Fruit fly (Drosophila melanogaster) whole organism, prepupa: ENCODE results near the gene Setx.

ENCODE experiments used
- Blimp-1 ChIP-seq: fragments of 200-800 bp; sonication (Bioruptor generic); optimal IDR thresholded peaks from 3 replicates; lab custom pipeline; 2017; ENCODE audit warnings: missing biosample characterization, missing genetic modification characterization, mild to moderate bottlenecking, moderate library complexity, missing genetic modification reagents
- CG10631 ChIP-seq: fragments of 200-800 bp; sonication (Bioruptor generic); optimal IDR thresholded peaks from 2 replicates; lab custom pipeline; 2016; ENCODE audit warnings: missing biosample characterization, missing genetic modification characterization
- CG10669 ChIP-seq: fragments of 200-800 bp; sonication (Bioruptor generic); optimal IDR thresholded peaks from 3 replicates; lab custom pipeline; 2018; ENCODE audit warnings: missing biosample characterization, mild to moderate bottlenecking, missing genetic modification characterization, moderate library complexity
- CG11294 ChIP-seq: fragments of 200-800 bp; sonication (Bioruptor generic); IDR thresholded peaks from 2 replicates; pipeline ENCODE4 v1.3.6; 2022; ENCODE audit warnings: missing biosample characterization, missing genetic modification characterization
- CG11762 ChIP-seq: fragments of 200-800 bp; sonication (Bioruptor generic); optimal IDR thresholded peaks from 3 replicates; lab custom pipeline; 2016; ENCODE audit warnings: missing biosample characterization, missing genetic modification characterization; ENCODE audit not compliant: insufficient read depth
- CG11902 ChIP-seq: fragments of 200-800 bp; sonication (Bioruptor generic); optimal IDR thresholded peaks from 3 replicates; lab custom pipeline; 2016; ENCODE audit warnings: missing biosample characterization, missing genetic modification characterization
- CG15336 ChIP-seq: fragments of 200-800 bp; sonication (Bioruptor generic); IDR thresholded peaks from 2 replicates; pipeline ENCODE4 v1.3.6; 2022; ENCODE audit warnings: missing biosample characterization, missing genetic modification characterization
- CG1621 ChIP-seq: fragments of 200-800 bp; sonication (Bioruptor generic); optimal IDR thresholded peaks from 3 replicates; lab custom pipeline; 2018; ENCODE audit warnings: missing biosample characterization, mild to moderate bottlenecking, missing genetic modification characterization
- CG16779 ChIP-seq: fragments of 200-800 bp; sonication (Bioruptor generic); optimal IDR thresholded peaks from 3 replicates; lab custom pipeline; 2017; ENCODE audit warnings: missing biosample characterization, mild to moderate bottlenecking, missing genetic modification characterization
- CG31627 ChIP-seq: fragments of 200-800 bp; sonication (Bioruptor generic); optimal IDR thresholded peaks from 3 replicates; lab custom pipeline; 2016; ENCODE audit warnings: missing biosample characterization, missing genetic modification characterization
- CG32006 ChIP-seq: fragments of 200-800 bp; sonication (Bioruptor generic); optimal IDR thresholded peaks from 3 replicates; lab custom pipeline; 2017; ENCODE audit warnings: missing biosample characterization, mild to moderate bottlenecking, missing genetic modification characterization
- CG34406 ChIP-seq: fragments of 200-800 bp; sonication (Bioruptor generic); optimal IDR thresholded peaks from 3 replicates; lab custom pipeline; 2016; ENCODE audit warnings: missing biosample characterization, missing genetic modification characterization
- CG3919 ChIP-seq: fragments of 200-800 bp; sonication (Bioruptor generic); optimal IDR thresholded peaks from 3 replicates; lab custom pipeline; 2016; ENCODE audit warnings: missing biosample characterization, missing genetic modification characterization
- CG4318 ChIP-seq: fragments of 200-800 bp; sonication (Bioruptor generic); optimal IDR thresholded peaks from 3 replicates; lab custom pipeline; 2017; ENCODE audit warnings: missing biosample characterization, mild to moderate bottlenecking, missing genetic modification characterization
- CG6163 ChIP-seq: fragments of 200-800 bp; sonication (Bioruptor generic); IDR thresholded peaks from 3 replicates; pipeline ENCODE4 v1.3.6; 2022; ENCODE audit warnings: missing biosample characterization, missing genetic modification characterization
- CG6276 ChIP-seq: fragments of 200-800 bp; sonication (Bioruptor generic); optimal IDR thresholded peaks from 2 replicates; lab custom pipeline; 2017; ENCODE audit warnings: missing biosample characterization, mild to moderate bottlenecking, missing genetic modification characterization
- CG6808 ChIP-seq: fragments of 200-800 bp; sonication (Bioruptor generic); optimal IDR thresholded peaks from 3 replicates; lab custom pipeline; 2017; ENCODE audit warnings: missing biosample characterization, missing genetic modification characterization, mild to moderate bottlenecking, moderate library complexity, missing genetic modification reagents
- CG7368 ChIP-seq: fragments of 200-800 bp; sonication (Bioruptor generic); optimal IDR thresholded peaks from 3 replicates; lab custom pipeline; 2016; ENCODE audit warnings: missing biosample characterization, missing genetic modification characterization
- CG8119 ChIP-seq: fragments of 200-800 bp; sonication (Bioruptor generic); IDR thresholded peaks from 3 replicates; pipeline ENCODE4 v1.3.6; 2022; ENCODE audit warnings: missing biosample characterization, missing genetic modification characterization
- CG8632 ChIP-seq: fragments of 200-800 bp; sonication (Bioruptor generic); optimal IDR thresholded peaks from 3 replicates; lab custom pipeline; 2016; ENCODE audit warnings: missing biosample characterization, missing genetic modification characterization
- Eip78C ChIP-seq: fragments of 200-800 bp; sonication (Bioruptor generic); peaks from one replicate; lab custom pipeline; 2016; ENCODE audit warnings: missing biosample characterization, missing genetic modification characterization
- Ets96B ChIP-seq: fragments of 200-800 bp; optimal IDR thresholded peaks from 2 replicates; lab custom pipeline; 2019; ENCODE audit warnings: missing biosample characterization, mild to moderate bottlenecking, missing genetic modification characterization, moderate library complexity
- Gug ChIP-seq: fragments of 200-800 bp; sonication (Bioruptor generic); IDR thresholded peaks from 2 replicates; pipeline ENCODE4 v1.3.6; 2022; ENCODE audit warnings: missing biosample characterization, missing genetic modification characterization
- Hr38 ChIP-seq: sonication (Bioruptor generic); optimal IDR thresholded peaks from 2 replicates; lab custom pipeline; 2016; ENCODE audit warnings: missing biosample characterization, missing genetic modification characterization
- Hr39 ChIP-seq: fragments of 200-800 bp; sonication (Bioruptor generic); optimal IDR thresholded peaks from 2 replicates; lab custom pipeline; 2016; ENCODE audit warnings: missing biosample characterization, missing genetic modification characterization
- Hr4 ChIP-seq: fragments of 200-800 bp; sonication (Bioruptor generic); optimal IDR thresholded peaks from 3 replicates; lab custom pipeline; 2016; ENCODE audit warnings: missing biosample characterization, missing genetic modification characterization
- Lpt ChIP-seq: fragments of 200-800 bp; sonication (Bioruptor generic); optimal IDR thresholded peaks from 3 replicates; lab custom pipeline; 2016; ENCODE audit warnings: missing biosample characterization, missing genetic modification characterization
- Met ChIP-seq: fragments of 200-800 bp; sonication (Bioruptor generic); optimal IDR thresholded peaks from 3 replicates; lab custom pipeline; 2016; ENCODE audit warnings: missing biosample characterization, missing genetic modification characterization
- OdsH ChIP-seq: fragments of 200-800 bp; sonication (Bioruptor generic); optimal IDR thresholded peaks from 3 replicates; lab custom pipeline; 2016; ENCODE audit warnings: missing biosample characterization, missing genetic modification characterization
- Smox ChIP-seq: fragments of 200-800 bp; sonication (Bioruptor generic); optimal IDR thresholded peaks from 3 replicates; lab custom pipeline; 2016; ENCODE audit warnings: missing biosample characterization, missing genetic modification characterization
- Sox102F ChIP-seq: fragments of 200-800 bp; sonication (Bioruptor generic); optimal IDR thresholded peaks from 2 replicates; lab custom pipeline; 2016; ENCODE audit warnings: missing biosample characterization, mild to moderate bottlenecking, missing genetic modification characterization
- Sox15 ChIP-seq: fragments of 200-800 bp; sonication (Bioruptor generic); optimal IDR thresholded peaks from 3 replicates; lab custom pipeline; 2016; ENCODE audit warnings: missing biosample characterization, missing genetic modification characterization
- achi ChIP-seq: fragments of 200-800 bp; sonication (Bioruptor generic); optimal IDR thresholded peaks from 3 replicates; lab custom pipeline; 2016; ENCODE audit warnings: missing biosample characterization, missing genetic modification characterization
- cyc ChIP-seq: fragments of 200-800 bp; sonication (Bioruptor generic); optimal IDR thresholded peaks from 3 replicates; lab custom pipeline; 2016; ENCODE audit warnings: missing biosample characterization, missing genetic modification characterization
- dac ChIP-seq: fragments of 200-800 bp; sonication (Bioruptor generic); optimal IDR thresholded peaks from 2 replicates; lab custom pipeline; 2017; ENCODE audit warnings: missing biosample characterization, mild to moderate bottlenecking, missing genetic modification characterization
- dsx ChIP-seq: fragments of 200-800 bp; optimal IDR thresholded peaks from 3 replicates; lab custom pipeline; 2019; ENCODE audit warnings: missing biosample characterization, mild to moderate bottlenecking, missing genetic modification characterization, moderate library complexity; ENCODE audit not compliant: poor library complexity, severe bottlenecking
- esn ChIP-seq: fragments of 200-800 bp; sonication (Bioruptor generic); optimal IDR thresholded peaks from 2 replicates; lab custom pipeline; 2016; ENCODE audit warnings: missing biosample characterization, mild to moderate bottlenecking, missing genetic modification characterization, moderate library complexity
- fd59A ChIP-seq: fragments of 200-800 bp; sonication (Bioruptor generic); optimal IDR thresholded peaks from 2 replicates; lab custom pipeline; 2017; ENCODE audit warnings: missing biosample characterization, mild to moderate bottlenecking, missing genetic modification characterization, missing genetic modification reagents
- fd85E ChIP-seq: fragments of 200-800 bp; sonication (Bioruptor generic); optimal IDR thresholded peaks from 3 replicates; lab custom pipeline; 2016; ENCODE audit warnings: missing biosample characterization, missing genetic modification characterization
- fkh ChIP-seq: fragments of 200-800 bp; sonication (Bioruptor generic); optimal IDR thresholded peaks from 3 replicates; lab custom pipeline; 2017; ENCODE audit warnings: missing biosample characterization, mild to moderate bottlenecking, missing genetic modification characterization, moderate library complexity
- lz ChIP-seq: fragments of 200-800 bp; sonication (Bioruptor generic); optimal IDR thresholded peaks from 3 replicates; lab custom pipeline; 2016; ENCODE audit warnings: missing biosample characterization, missing genetic modification characterization
- net ChIP-seq: fragments of 200-800 bp; sonication (Bioruptor generic); optimal IDR thresholded peaks from 3 replicates; lab custom pipeline; 2016; ENCODE audit warnings: missing biosample characterization, missing genetic modification characterization
- pdm3 ChIP-seq: fragments of 200-800 bp; sonication (Bioruptor generic); optimal IDR thresholded peaks from 3 replicates; lab custom pipeline; 2016; ENCODE audit warnings: missing biosample characterization, missing genetic modification characterization
- salr ChIP-seq, 2 experiments: fragments of 200-800 bp; sonication (Bioruptor generic); optimal IDR thresholded peaks; 3 replicates each; lab custom pipeline; 2016 to 2018; ENCODE audit warnings: missing biosample characterization in 2 of 2, missing genetic modification characterization in 2 of 2, mild to moderate bottlenecking in 1 of 2
- spab ChIP-seq: fragments of 200-800 bp; sonication (Bioruptor generic); optimal IDR thresholded peaks from 2 replicates; lab custom pipeline; 2017; ENCODE audit warnings: missing biosample characterization, mild to moderate bottlenecking, missing genetic modification characterization, missing genetic modification reagents
- ss ChIP-seq, 2 experiments: fragments of 200-800 bp; sonication (Bioruptor generic); optimal IDR thresholded peaks; 2 replicates in 1 of 2; 3 replicates in 1 of 2; lab custom pipeline; 2017 to 2018; ENCODE audit warnings: mild to moderate bottlenecking in 2 of 2, missing biosample characterization in 2 of 2, missing genetic modification characterization in 2 of 2, moderate library complexity in 1 of 2
- svp ChIP-seq: fragments of 200-800 bp; sonication (Bioruptor generic); peaks from one replicate; lab custom pipeline; 2016; ENCODE audit warnings: missing biosample characterization, missing genetic modification characterization
- topi ChIP-seq: fragments of 200-800 bp; sonication (Bioruptor generic); optimal IDR thresholded peaks from 3 replicates; lab custom pipeline; 2016; ENCODE audit warnings: missing biosample characterization, missing genetic modification characterization

Setx gene

dm6 chr3L:8157079-8157478, 19.8 kb upstream of the Setx start (continued):
- TF ChIP-seq dsx (GFP tag; lab: Kevin White, UChicago) (peak; percentile 18), achi (GFP tag; lab: Kevin White, UChicago) (peak; percentile 41), fd85E (GFP tag; lab: Kevin White, UChicago) (no peak), svp (peak; percentile 90), CG10631 (GFP tag; lab: Kevin White, UChicago) (peak; percentile 53), CG34406 (GFP tag; lab: Kevin White, UChicago) (peak; percentile 67), Sox102F (GFP tag; lab: Kevin White, UChicago) (peak; percentile 45), Hr4 (GFP tag; lab: Kevin White, UChicago) (no peak), Eip78C (peak; percentile 95), CG6163 (peak; percentile 48; the same call in 1 of the 3 replicates), CG8632 (GFP tag; lab: Kevin White, UChicago) (peak; percentile 62), Smox (peak; percentile 59), CG11294 (GFP tag; lab: Robert Waterston, UW) (no peak)

- TF ChIP-seq CG1621 (no peak), dsx (GFP tag; lab: Kevin White, UChicago) (no peak), Lpt (GFP tag; lab: Kevin White, UChicago) (no peak), Sox102F (GFP tag; lab: Kevin White, UChicago) (no peak), Sox15 (no peak), Met (GFP tag; lab: Kevin White, UChicago) (peak; percentile 29), CG11902 (GFP tag; lab: Kevin White, UChicago) (no peak), achi (GFP tag; lab: Kevin White, UChicago) (no peak), Hr39 (GFP tag; lab: Kevin White, UChicago) (no peak), fd85E (GFP tag; lab: Kevin White, UChicago) (no peak), CG8119 (no peak), CG8632 (GFP tag; lab: Kevin White, UChicago) (peak; percentile 29), CG32006 (GFP tag; lab: Kevin White, UChicago) (peak; percentile 22), CG3919 (GFP tag; lab: Kevin White, UChicago) (peak; percentile 42), lz (GFP tag; lab: Kevin White, UChicago) (peak; percentile 23), pdm3 (GFP tag; lab: Kevin White, UChicago) (peak; percentile 31), salr (GFP tag; optimal IDR thresholded peaks at IDR 0.05; lab: Kevin White, UChicago) (no peak), ss (GFP tag; optimal IDR thresholded peaks at IDR 0.05; lab: Kevin White, UChicago) (peak in 1 of 2 experiments; percentile 22), Blimp-1 (GFP tag; lab: Kevin White, UChicago) (no peak), CG6163 (peak; percentile 68), spab (GFP tag; lab: Kevin White, UChicago) (no peak), Hr4 (GFP tag; lab: Kevin White, UChicago) (peak; percentile 15), esn (peak; percentile 21), OdsH (GFP tag; lab: Kevin White, UChicago) (peak; percentile 17), CG4318 (no peak), net (GFP tag; lab: Kevin White, UChicago) (peak; percentile 15), CG11294 (GFP tag; lab: Robert Waterston, UW) (no peak), CG6808 (GFP tag; lab: Kevin White, UChicago) (no peak), fd59A (GFP tag; lab: Kevin White, UChicago) (no peak), Ets96B (tag; lab: Kevin White, UChicago) (peak; percentile 1), CG31627 (GFP tag; lab: Kevin White, UChicago) (no peak), Hr38 (GFP tag; lab: Kevin White, UChicago) (no peak), CG15336 (peak; percentile 41; the same call in 1 of the 2 replicates), Gug (GFP tag; lab: Robert Waterston, UW) (no peak), CG34406 (GFP tag; lab: Kevin White, UChicago) (peak; percentile 45), CG7368 (GFP tag; lab: Kevin White, UChicago) (no peak), topi (GFP tag; lab: Kevin White, UChicago) (peak; percentile 22), Eip78C (peak; percentile 78), Smox (peak; percentile 12), svp (peak; percentile 75), CG11762 (no peak), dac (GFP tag; lab: Kevin White, UChicago) (no peak), CG6276 (GFP tag; lab: Kevin White, UChicago) (peak; percentile 36), CG16779 (no peak), CG10669 (peak; percentile 16), fkh (no peak), cyc (GFP tag; lab: Kevin White, UChicago) (peak; percentile 11)
These were observed 18.9 kb upstream of the Setx start for dm6 chr3L:8156199-8156598.
